Worm (Caenorhabditis elegans) whole organism, L4 larva: ENCODE measurements around the gene set-15.

ENCODE experiments used
- F44E2.7 ChIP-seq: fragments of 200-800 bp; sonication (Bioruptor generic); IDR thresholded peaks from 2 replicates; pipeline ENCODE4 v2.1.2; 2022; ENCODE audit warnings: missing genetic modification characterization, missing compliant biosample characterization
- F49E8.2 ChIP-seq: sonication (generic microtip); optimal IDR thresholded peaks from 2 replicates; lab custom pipeline; 2016; ENCODE audit warnings: missing compliant biosample characterization, mild to moderate bottlenecking, missing genetic modification characterization, borderline replicate concordance
- Y75B8A.6 ChIP-seq: fragments of 200-800 bp; sonication (Bioruptor generic); IDR thresholded peaks from 2 replicates; pipeline ENCODE4 v1.3.6; 2022; ENCODE audit warnings: missing genetic modification reagents, missing genetic modification characterization, missing compliant biosample characterization
- aha-1 ChIP-seq: fragments of 150-350 bp; peaks from one replicate; lab custom pipeline; 2014; ENCODE audit warnings: missing biosample characterization, missing genetic modification characterization
- arid-1 ChIP-seq: fragments of 200-800 bp; sonication (Bioruptor generic); conservative IDR thresholded peaks from 2 replicates; pipeline ENCODE4 v1.3.6; 2022; ENCODE audit warnings: missing genetic modification reagents, missing genetic modification characterization, missing compliant biosample characterization
- ceh-20 ChIP-seq: fragments of 200-800 bp; sonication (Bioruptor generic); IDR thresholded peaks from 2 replicates; pipeline ENCODE4 v1.3.6; 2022; ENCODE audit warnings: missing genetic modification reagents, missing genetic modification characterization, missing compliant biosample characterization
- dpl-1 ChIP-seq: fragments of 150-350 bp; optimal IDR thresholded peaks from 2 replicates; lab custom pipeline; 2014; ENCODE audit warnings: missing biosample characterization, missing genetic modification reagents, missing genetic modification characterization
- hlh-11 ChIP-seq: fragments of 200-800 bp; sonication (Bioruptor generic); optimal IDR thresholded peaks from 2 replicates; lab custom pipeline; 2018; ENCODE audit warnings: mild to moderate bottlenecking, missing genetic modification characterization, missing compliant biosample characterization
- lin-38 ChIP-seq: fragments of 200-800 bp; sonication (Bioruptor generic); IDR thresholded peaks from 2 replicates; pipeline ENCODE4 v1.3.6; 2022; ENCODE audit warnings: missing genetic modification reagents, missing genetic modification characterization, missing compliant biosample characterization
- lsy-2 ChIP-seq, 2 experiments: fragments of 150-350 bp in 1 of 2; sonication (generic microtip) in 1 of 2; optimal IDR thresholded peaks; 2 replicates each; lab custom pipeline; 2014 to 2017; ENCODE audit warnings: missing biosample characterization in 2 of 2, missing genetic modification characterization in 2 of 2
- madf-5 ChIP-seq, 2 experiments: fragments of 200-800 bp; sonication (Bioruptor generic); IDR thresholded peaks; 2 replicates each; pipeline ENCODE4 v1.3.6; 2022; ENCODE audit warnings: missing compliant biosample characterization in 2 of 2, missing genetic modification characterization in 2 of 2
- mes-2 ChIP-seq: sonication (generic microtip); optimal IDR thresholded peaks from 2 replicates; lab custom pipeline; 2016; ENCODE audit warnings: missing genotype, mild to moderate bottlenecking, missing genetic modification characterization, missing compliant biosample characterization; ENCODE audit not compliant: poor library complexity, severe bottlenecking
- nhr-28 ChIP-seq: fragments of 150-350 bp; optimal IDR thresholded peaks from 2 replicates; lab custom pipeline; 2014; ENCODE audit warnings: missing biosample characterization, missing genetic modification characterization
- nhr-42 ChIP-seq: fragments of 200-800 bp; sonication (Bioruptor generic); IDR thresholded peaks from 2 replicates; pipeline ENCODE4 v1.3.6; 2022; ENCODE audit warnings: missing genetic modification characterization, missing compliant biosample characterization
- nhr-48 ChIP-seq: sonication (generic microtip); optimal IDR thresholded peaks from 2 replicates; lab custom pipeline; 2016; ENCODE audit warnings: mild to moderate bottlenecking, missing genetic modification characterization, missing compliant biosample characterization
- pqm-1 ChIP-seq: sonication (generic microtip); optimal IDR thresholded peaks from 2 replicates; lab custom pipeline; 2017; ENCODE audit warnings: missing biosample characterization, missing genetic modification characterization
- sdz-12 ChIP-seq: fragments of 200-800 bp; sonication (Bioruptor generic); optimal IDR thresholded peaks from 2 replicates; lab custom pipeline; 2018; ENCODE audit warnings: mild to moderate bottlenecking, missing genetic modification characterization, missing compliant biosample characterization
- snpc-1.2 ChIP-seq: fragments of 200-800 bp; sonication (Bioruptor generic); IDR thresholded peaks from 2 replicates; pipeline ENCODE4 v1.3.6; 2022; ENCODE audit warnings: missing genetic modification reagents, missing genetic modification characterization, missing compliant biosample characterization
- tag-97 ChIP-seq: fragments of 200-800 bp; sonication (Bioruptor generic); IDR thresholded peaks from 2 replicates; pipeline ENCODE4 v1.3.6; 2022; ENCODE audit warnings: missing genetic modification characterization, missing compliant biosample characterization
- unc-130 ChIP-seq: sonication (generic microtip); optimal IDR thresholded peaks from 2 replicates; lab custom pipeline; 2016; ENCODE audit warnings: missing genetic modification reagents, missing genetic modification characterization, missing compliant biosample characterization
- unc-62 ChIP-seq, 3 experiments: fragments of 150-350 bp in 1 of 3; sonication (generic microtip); optimal IDR thresholded peaks in 2 of 3; peaks in 1 of 3; 1 replicate in 1 of 3; 2 replicates in 2 of 3; lab custom pipeline; 2014 to 2017; ENCODE audit warnings: missing biosample characterization in 3 of 3, missing genetic modification characterization in 3 of 3, missing genetic modification reagents in 3 of 3, missing genotype in 1 of 3
- zfp-3 ChIP-seq: fragments of 200-800 bp; sonication (Bioruptor generic); conservative IDR thresholded peaks from 2 replicates; pipeline ENCODE4 v1.3.6; 2022; ENCODE audit warnings: missing genetic modification reagents, missing genetic modification characterization, missing compliant biosample characterization
- zip-11 ChIP-seq: fragments of 200-800 bp; sonication (Bioruptor generic); IDR thresholded peaks from 2 replicates; pipeline ENCODE4 v1.3.6; 2022; ENCODE audit warnings: missing genetic modification characterization, missing compliant biosample characterization

Gene set-15

ce11 chrIV:4771792-4772191 is 8.2 kb downstream of the set-15 start, which contains the start of gene R11E3.2:
Gene R11E3.2 (plus strand): TSS chrIV:4772092.
- TF ChIP-seq nhr-28 (tag; lab: Kevin White, UChicago) (no peak), pqm-1 (peak; percentile 28)

DNA sequence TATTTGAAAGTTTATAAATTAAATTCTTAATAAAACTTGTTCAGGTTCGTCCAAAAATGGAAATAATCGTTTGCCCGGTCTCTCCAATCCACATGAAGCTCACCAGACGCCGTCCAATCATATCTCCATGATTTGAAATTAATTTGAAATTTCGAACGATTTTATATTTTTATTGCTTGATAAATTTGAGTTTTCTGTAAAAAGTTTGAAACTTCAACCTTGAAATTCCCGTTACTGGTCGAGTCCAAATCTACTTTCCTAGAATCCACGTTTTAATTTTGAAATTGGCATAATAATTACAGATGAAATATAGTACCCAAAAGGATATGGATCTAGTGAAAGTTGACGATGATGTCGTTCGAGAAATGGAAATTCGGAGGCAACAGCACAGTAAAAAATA is 15.6 kb downstream of the set-15 start, which contains the start of gene npp-26:
TSS of gene npp-26 (plus strand) at position 301 of the 400 bp plus-strand sequence.
- TF ChIP-seq unc-62 (GFP tag; optimal IDR thresholded peaks at IDR 0.05 in 1 of 2; lab: Kevin White, UChicago) (peak in 1 of 2 experiments; percentile 14), unc-62 (tag; optimal IDR thresholded peaks at IDR 0.05; lab: Kevin White, UChicago) (no peak), arid-1 (no peak)

DNA sequence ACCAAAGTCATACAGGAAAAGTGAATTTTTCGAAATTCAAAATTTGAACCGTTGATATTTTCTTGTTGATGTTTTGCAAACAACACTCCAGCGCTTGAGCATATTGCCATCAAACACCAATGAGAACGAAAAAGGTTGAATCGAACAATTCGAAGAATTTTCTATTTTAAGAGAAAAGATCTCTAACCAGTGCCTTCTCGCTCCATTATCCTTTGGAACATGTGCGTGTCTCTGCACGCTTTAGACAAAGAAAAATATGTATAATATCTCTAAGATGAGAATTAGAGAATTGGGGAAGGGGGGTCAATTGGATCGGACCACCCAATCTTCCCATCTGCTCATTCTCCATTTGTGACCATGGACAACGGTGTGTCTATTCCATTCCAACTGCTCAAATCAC is 16.2 kb downstream of the set-15 start, which contains the start of gene Y17G9B.2:
TSS of gene Y17G9B.2 (plus strand) at position 301 of the 400 bp plus-strand sequence.
- no peak for TF ChIP-seq mes-2 (tag; lab: Kevin White, UChicago)
- TF ChIP-seq zfp-3 (GFP tag; lab: Robert Waterston, UW), result no peak
- TF ChIP-seq sdz-12 (GFP tag; lab: Kevin White, UChicago), result no peak
- no peak for TF ChIP-seq F44E2.7
- TF ChIP-seq dpl-1 (GFP tag; lab: Kevin White, UChicago), result no peak
- TF ChIP-seq madf-5 (GFP tag; IDR thresholded peaks at IDR 0.05; lab: Robert Waterston, UW), result no peak

- TF ChIP-seq lin-38 (GFP tag; lab: Robert Waterston, UW) (peak; percentile 83), snpc-1.2 (GFP tag; lab: Robert Waterston, UW) (0 out of 2 replicates have a peak, but pooled peaks have one; percentile 34)
- TF ChIP-seq, all 104 proteins: peak for 2; not testable (repeated sequence) for 102
These were observed 17.0 kb downstream of the set-15 start for ce11 chrIV:4762990-4763545.

DNA sequence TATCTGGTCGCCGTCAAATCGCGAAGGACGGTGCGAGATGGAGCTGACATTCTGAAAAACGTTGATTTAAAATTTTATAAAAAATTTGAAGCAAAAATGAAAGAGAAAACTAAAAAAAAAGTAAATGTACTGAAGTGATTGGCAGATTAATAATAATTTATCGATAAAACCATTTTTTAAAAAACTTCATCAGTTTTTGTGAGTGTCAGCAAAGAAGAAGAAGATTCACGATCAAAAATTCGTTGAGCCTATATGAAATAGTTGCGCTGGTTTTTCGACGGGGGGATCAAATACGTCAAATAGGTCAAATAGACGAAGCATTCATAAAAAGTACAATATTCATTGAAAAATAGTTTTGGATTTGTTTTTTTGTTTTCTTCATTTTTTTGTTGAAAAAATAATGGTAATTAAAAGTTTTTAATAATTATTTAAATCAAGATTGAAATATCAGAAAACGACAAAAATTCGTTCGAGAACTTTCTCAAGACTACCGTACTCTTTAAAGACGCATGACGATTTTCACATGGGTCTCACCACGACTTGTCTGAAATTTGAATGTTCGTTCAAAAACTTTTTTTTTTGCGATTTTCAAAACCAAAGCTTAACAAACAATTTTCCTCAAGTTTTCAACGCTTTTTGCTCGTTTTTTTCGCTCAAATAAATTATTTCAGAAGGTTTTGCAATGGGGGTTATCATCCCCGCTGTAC is 19.5 kb downstream of the set-15 start, which contains the start of the genes memi-1 and cyp-31A3:
TSS of gene memi-1 (minus strand) at position 51 of the 707 bp plus-strand sequence.
TSS of gene cyp-31A3 (plus strand) at position 672 of the 707 bp plus-strand sequence.
- TF ChIP-seq unc-130 (peak; percentile 2), lsy-2 (tag; optimal IDR thresholded peaks at IDR 0.05; lab: Kevin White, UChicago) (peak in 1 of 2 experiments; percentile 25), F49E8.2 (peak; percentile 77), snpc-1.2 (GFP tag; lab: Robert Waterston, UW) (peak; percentile 86), lin-38 (GFP tag; lab: Robert Waterston, UW) (peak; percentile 61), hlh-11 (tag; lab: Kevin White, UChicago) (no peak), ceh-20 (GFP tag; lab: Robert Waterston, UW) (no peak)

- peak in 1 of 2 experiments; percentile 5 for TF ChIP-seq lsy-2 (tag; optimal IDR thresholded peaks at IDR 0.05; lab: Kevin White, UChicago)
- no peak for TF ChIP-seq nhr-48
- TF ChIP-seq mes-2 (tag; lab: Kevin White, UChicago), result peak; percentile 19
- no peak for TF ChIP-seq nhr-42 (GFP tag; lab: Robert Waterston, UW)
- TF ChIP-seq unc-62 (GFP tag; optimal IDR thresholded peaks at IDR 0.05 in 1 of 2; lab: Kevin White, UChicago), result peak in 1 of 2 experiments; percentile 73
- TF ChIP-seq unc-62 (tag; optimal IDR thresholded peaks at IDR 0.05; lab: Kevin White, UChicago), result no peak
- no peak for TF ChIP-seq unc-130
- TF ChIP-seq snpc-1.2 (GFP tag; lab: Robert Waterston, UW), result peak; percentile 63
- peak; percentile 27 for TF ChIP-seq F49E8.2
- TF ChIP-seq tag-97 (GFP tag; lab: Robert Waterston, UW), result no peak
- peak; percentile 45 for TF ChIP-seq lin-38 (GFP tag; lab: Robert Waterston, UW)
- TF ChIP-seq, all 104 proteins: peak for 6
These were observed 21.4 kb downstream of the set-15 start, which contains the start of gene Y17G9B.8 for ce11 chrIV:4758659-4759058. Gene Y17G9B.8 (minus strand): TSS chrIV:4758840.

- no peak for TF ChIP-seq zip-11 (GFP tag; lab: Robert Waterston, UW)
- TF ChIP-seq aha-1, result peak; percentile 90
- TF ChIP-seq unc-62 (GFP tag; optimal IDR thresholded peaks at IDR 0.05 in 1 of 2; lab: Kevin White, UChicago), result peak in 1 of 2 experiments; percentile 32
- no peak for TF ChIP-seq unc-62 (tag; optimal IDR thresholded peaks at IDR 0.05; lab: Kevin White, UChicago)
- TF ChIP-seq Y75B8A.6 (GFP tag; lab: Robert Waterston, UW), result no peak
- TF ChIP-seq, all 104 proteins: peak for 2
These were observed 23.9 kb downstream of the set-15 start, which contains the start of the genes fbxb-77 and Y17G9B.11 for ce11 chrIV:4755929-4756655. Gene fbxb-77 (minus strand): TSS chrIV:4756157. Gene Y17G9B.11 (plus strand): TSS chrIV:4756605.
